Worm (Caenorhabditis elegans): ENCODE results near the gene nos-2.

ce11 chrII:7069866-7070265 is 4.4 kb downstream of the nos-2 start, which contains the start of gene him-14:
- no peak for TF ChIP-seq flt-1 (GFP tag; IDR thresholded peaks at IDR 0.05)
- no peak for TF ChIP-seq klf-2 (GFP tag; conservative IDR thresholded peaks at IDR 0.05)
- TF ChIP-seq med-1 (GFP tag; optimal IDR thresholded peaks at IDR 0.05; ENCODE audit: insufficient read depth), result no peak
